Fruit fly (Drosophila melanogaster): Measurements from ENCODE around the gene Rnf11.

Gene Rnf11

DNA sequence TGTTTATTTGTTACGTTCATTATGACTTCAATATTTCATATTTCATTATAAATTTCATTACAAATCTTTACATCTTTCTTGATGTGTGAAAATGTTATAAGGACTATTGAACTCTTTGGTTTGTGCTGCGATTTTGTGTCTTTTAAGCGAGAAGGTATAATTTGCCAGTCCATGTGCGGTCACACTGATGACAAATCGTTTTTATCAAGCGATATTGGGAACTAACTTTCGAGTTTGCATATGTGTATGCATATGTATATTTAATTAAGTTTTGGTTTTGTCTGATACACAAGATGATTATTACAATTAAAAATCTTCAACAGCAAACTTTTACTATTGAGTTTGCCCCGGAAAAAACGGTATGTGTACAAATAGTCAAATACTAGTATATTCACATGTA lies 6.8 kb upstream of the Rnf11 start, which contains the start of gene Rad23 (continued):
- TF ChIP-seq CG17359 (tag; optimal IDR thresholded peaks at IDR 0.05) (no peak), klu (GFP tag; IDR thresholded peaks at IDR 0.05) (no peak), Elba2 (GFP tag; optimal IDR thresholded peaks at IDR 0.05) (no peak), CG31224 (GFP tag; IDR thresholded peaks at IDR 0.05) (no peak), prd (optimal IDR thresholded peaks at IDR 0.05) (no peak), prd (GFP tag; IDR thresholded peaks at IDR 0.05) (no peak), CG6689 (GFP tag; IDR thresholded peaks at IDR 0.05) (no peak), sqz (GFP tag; optimal IDR thresholded peaks at IDR 0.05) (no peak)

dm6 chr4:310670-311069 lies 4.1 kb upstream of the Rnf11 start:
- no peak for TF ChIP-seq CG3407 (GFP tag; optimal IDR thresholded peaks at IDR 0.05)
- no peak for TF ChIP-seq nmo (GFP tag; optimal IDR thresholded peaks at IDR 0.05)
- TF ChIP-seq Mad (GFP tag; optimal IDR thresholded peaks at IDR 0.05): no peak
- no peak for TF ChIP-seq CG8290 (GFP tag; optimal IDR thresholded peaks at IDR 0.05)
- TF ChIP-seq CG8290 (tag; optimal IDR thresholded peaks at IDR 0.05): no peak
- no peak for TF ChIP-seq Hr39 (optimal IDR thresholded peaks at IDR 0.05)
- no peak for TF ChIP-seq CG2202 (tag; optimal IDR thresholded peaks at IDR 0.05)
- TF ChIP-seq sima (GFP tag; optimal IDR thresholded peaks at IDR 0.05): no peak
- TF ChIP-seq CG6654 (GFP tag; optimal IDR thresholded peaks at IDR 0.05): no peak
- peak; percentile 44; the same call in 1 of the 3 replicates for TF ChIP-seq CG16813 (GFP tag; IDR thresholded peaks at IDR 0.05; ENCODE audit: partially characterized antibody)
- no peak for TF ChIP-seq CG8765 (GFP tag; IDR thresholded peaks at IDR 0.05)
- TF ChIP-seq Scr (GFP tag; IDR thresholded peaks at IDR 0.05; ENCODE audit: partially characterized antibody): peak; percentile 51; the same call in 1 of the 2 replicates
- TF ChIP-seq Jarid2 (GFP tag; optimal IDR thresholded peaks at IDR 0.05): no peak
- no peak for TF ChIP-seq CrebB (tag; optimal IDR thresholded peaks at IDR 0.05)
- TF ChIP-seq Kr (GFP tag; optimal IDR thresholded peaks at IDR 0.05): no peak
- TF ChIP-seq gro (GFP tag; optimal IDR thresholded peaks at IDR 0.05): no peak
- no peak for TF ChIP-seq Drgx (GFP tag; IDR thresholded peaks at IDR 0.05)
- no peak for TF ChIP-seq CG9727 (GFP tag; optimal IDR thresholded peaks at IDR 0.05)
- TF ChIP-seq HLH4C (GFP tag; IDR thresholded peaks at IDR 0.05; ENCODE audit: partially characterized antibody): peak; percentile 72
- TF ChIP-seq CG4424 (GFP tag; optimal IDR thresholded peaks at IDR 0.05): no peak
- 0 out of 3 replicates have a peak, but pooled peaks have one; percentile 53 for TF ChIP-seq CG7963 (GFP tag; IDR thresholded peaks at IDR 0.05; ENCODE audit: partially characterized antibody)
- no peak for TF ChIP-seq Xrp1 (GFP tag; IDR thresholded peaks at IDR 0.05)
- TF ChIP-seq ase (GFP tag; IDR thresholded peaks at IDR 0.05): no peak

dm6 chr4:313696-314104 lies 1.0 kb upstream of the Rnf11 start, which contains the start of gene Zip102B:
Zip102B (minus strand) TSS chr4:314087.
- no peak for TF ChIP-seq Deaf1 (tag; optimal IDR thresholded peaks at IDR 0.05)
- peak; percentile 96 for TF ChIP-seq CG17802 (tag; optimal IDR thresholded peaks at IDR 0.05)
- no peak for TF ChIP-seq Dip2 (GFP tag; IDR thresholded peaks at IDR 0.05)
- TF ChIP-seq Max (GFP tag; optimal IDR thresholded peaks at IDR 0.05): no peak
- no peak for TF ChIP-seq lmd (GFP tag; IDR thresholded peaks at IDR 0.05)
- peak; percentile 55 for TF ChIP-seq pzg (GFP tag; optimal IDR thresholded peaks at IDR 0.05)
- no peak for TF ChIP-seq Nf-YC (tag; optimal IDR thresholded peaks at IDR 0.05)
- no peak for TF ChIP-seq Opbp (GFP tag; IDR thresholded peaks at IDR 0.05; ENCODE audit: partially characterized antibody)
- no peak for TF ChIP-seq CG18764 (GFP tag; optimal IDR thresholded peaks at IDR 0.05)
- TF ChIP-seq Ptx1 (GFP tag; IDR thresholded peaks at IDR 0.05): no peak
- TF ChIP-seq CrebB (tag; optimal IDR thresholded peaks at IDR 0.05): no peak
- TF ChIP-seq CG18476 (GFP tag; optimal IDR thresholded peaks at IDR 0.05): no peak
- TF ChIP-seq Hr78 (GFP tag; optimal IDR thresholded peaks at IDR 0.05): peak in 1 of 2 experiments; percentile 29
- TF ChIP-seq CG6689 (GFP tag; IDR thresholded peaks at IDR 0.05): no peak
- no peak; the same call in 1 of the 2 replicates for TF ChIP-seq amos (GFP tag; IDR thresholded peaks at IDR 0.05; ENCODE audit: partially characterized antibody)
- TF ChIP-seq CG8924 (tag; optimal IDR thresholded peaks at IDR 0.05): no peak
- TF ChIP-seq usp (GFP tag; optimal IDR thresholded peaks at IDR 0.05): no peak
- no peak for TF ChIP-seq Atf3 (GFP tag; optimal IDR thresholded peaks at IDR 0.05)
- TF ChIP-seq so (GFP tag; IDR thresholded peaks at IDR 0.05): no peak
- TF ChIP-seq Oli (tag; optimal IDR thresholded peaks at IDR 0.05): no peak
- no peak for TF ChIP-seq zfh2 (GFP tag; optimal IDR thresholded peaks at IDR 0.05)
- TF ChIP-seq fd96Cb (tag; optimal IDR thresholded peaks at IDR 0.05): no peak
